Worm (Caenorhabditis elegans): Measurements from ENCODE around the gene clec-202.

DNA sequence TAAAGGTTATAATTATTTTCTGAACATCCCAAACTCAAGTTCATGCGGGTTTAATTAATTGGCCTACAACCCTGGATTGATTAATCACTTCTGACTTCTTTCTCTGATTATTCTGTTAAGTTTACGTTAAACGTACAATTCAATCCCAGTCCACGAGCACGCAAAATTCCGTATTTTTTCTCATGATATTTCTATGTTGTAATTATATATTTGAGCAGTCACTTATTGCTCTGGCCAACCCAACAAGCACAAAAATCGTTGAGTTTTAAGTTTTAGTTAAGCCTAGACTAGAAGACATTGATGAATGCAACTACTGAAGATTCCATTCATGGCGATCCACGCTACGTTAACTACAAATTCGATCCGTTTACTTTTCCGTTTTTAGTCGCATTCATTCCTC, 34.7 kb downstream of the clec-202 start, which contains the start of gene sru-15:
- no peak for TF ChIP-seq lsy-2 (tag; optimal IDR thresholded peaks at IDR 0.05)
- TF ChIP-seq lin-32 (GFP tag; optimal IDR thresholded peaks at IDR 0.05): no peak
- TF ChIP-seq blmp-1 (tag; optimal IDR thresholded peaks at IDR 0.05): no peak
- TF ChIP-seq snpc-4 (tag; optimal IDR thresholded peaks at IDR 0.05): no peak
- no peak for TF ChIP-seq ztf-11 (tag; optimal IDR thresholded peaks at IDR 0.05)
- TF ChIP-seq nhr-237 (tag; optimal IDR thresholded peaks at IDR 0.05): no peak
- TF ChIP-seq elt-3 (tag; optimal IDR thresholded peaks at IDR 0.05): no peak
- TF ChIP-seq lin-13 (tag; optimal IDR thresholded peaks at IDR 0.05): no peak
- TF ChIP-seq pha-4 (tag; optimal IDR thresholded peaks at IDR 0.05): no peak

Measured in whole organism, mixed stage, embryonic.